Worm (Caenorhabditis elegans) whole organism, mixed stage, embryonic: Measurements from ENCODE around the gene F13E9.11.
A peak's percentile ranks its signal among the peaks of the same experiment; 100 is the strongest.

Experiments
- M03D4.4 ChIP-seq: sonication (generic microtip); optimal IDR thresholded peaks from 2 replicates; lab custom pipeline; 2017; ENCODE audit warnings: mild to moderate bottlenecking, missing genetic modification characterization, missing compliant biosample characterization
- bed-3 ChIP-seq: fragments of 200-800 bp; sonication (Bioruptor generic); optimal IDR thresholded peaks from 3 replicates; lab custom pipeline; 2018; ENCODE audit warnings: mild to moderate bottlenecking, missing genetic modification characterization, moderate library complexity, missing compliant biosample characterization
- blmp-1 ChIP-seq: fragments of 150-350 bp; optimal IDR thresholded peaks from 2 replicates; lab custom pipeline; 2014; ENCODE audit warnings: missing biosample characterization, missing genetic modification characterization
- ceh-39 ChIP-seq: fragments of 150-350 bp; optimal IDR thresholded peaks from 2 replicates; lab custom pipeline; 2014; ENCODE audit warnings: missing biosample characterization, missing genetic modification characterization
- ceh-43 ChIP-seq: fragments of 200-800 bp; sonication (Bioruptor generic); optimal IDR thresholded peaks from 2 replicates; lab custom pipeline; 2018; ENCODE audit warnings: mild to moderate bottlenecking, missing genetic modification characterization, moderate library complexity, missing compliant biosample characterization
- ceh-83 ChIP-seq: fragments of 200-800 bp; sonication (Bioruptor generic); optimal IDR thresholded peaks from 2 replicates; lab custom pipeline; 2018; ENCODE audit warnings: mild to moderate bottlenecking, missing genetic modification characterization, missing compliant biosample characterization
- ces-1 ChIP-seq: fragments of 150-350 bp; optimal IDR thresholded peaks from 2 replicates; lab custom pipeline; 2014; ENCODE audit warnings: missing biosample characterization, missing genetic modification reagents, missing genetic modification characterization
- cnd-1 ChIP-seq: fragments of 200-800 bp; sonication (Bioruptor generic); optimal IDR thresholded peaks from 2 replicates; lab custom pipeline; 2018; ENCODE audit warnings: mild to moderate bottlenecking, missing genetic modification characterization, missing compliant biosample characterization
- drap-1 ChIP-seq: fragments of 200-800 bp; sonication (Bioruptor generic); optimal IDR thresholded peaks from 3 replicates; lab custom pipeline; 2018; ENCODE audit warnings: mild to moderate bottlenecking, missing genetic modification characterization, missing compliant biosample characterization
- elt-1 ChIP-seq: sonication (generic microtip); optimal IDR thresholded peaks from 2 replicates; lab custom pipeline; 2017; ENCODE audit warnings: missing genetic modification characterization, mild to moderate bottlenecking, missing compliant biosample characterization, antibody characterized with exemption, moderate library complexity, borderline replicate concordance; ENCODE audit not compliant: insufficient read depth
- elt-3 ChIP-seq: fragments of 150-350 bp; optimal IDR thresholded peaks from 2 replicates; lab custom pipeline; 2014; ENCODE audit warnings: missing biosample characterization, missing genetic modification characterization
- flh-1 ChIP-seq: fragments of 200-800 bp; sonication (Bioruptor generic); optimal IDR thresholded peaks from 2 replicates; lab custom pipeline; 2018; ENCODE audit warnings: mild to moderate bottlenecking, missing genetic modification characterization, moderate library complexity, missing compliant biosample characterization
- ham-2 ChIP-seq: fragments of 200-800 bp; sonication (Bioruptor generic); optimal IDR thresholded peaks from 2 replicates; lab custom pipeline; 2018; ENCODE audit warnings: mild to moderate bottlenecking, missing genetic modification characterization, missing compliant biosample characterization
- hlh-1 ChIP-seq: fragments of 150-350 bp; optimal IDR thresholded peaks from 2 replicates; lab custom pipeline; 2014; ENCODE audit warnings: missing biosample characterization, missing genetic modification reagents, missing genetic modification characterization
- lin-13 ChIP-seq: fragments of 150-350 bp; optimal IDR thresholded peaks from 2 replicates; lab custom pipeline; 2014; ENCODE audit warnings: missing biosample characterization, missing genetic modification characterization
- lin-32 ChIP-seq: fragments of 200-800 bp; sonication (Bioruptor generic); optimal IDR thresholded peaks from 2 replicates; lab custom pipeline; 2018; ENCODE audit warnings: mild to moderate bottlenecking, missing genetic modification characterization, missing compliant biosample characterization
- lsy-2 ChIP-seq: fragments of 150-350 bp; optimal IDR thresholded peaks from 2 replicates; lab custom pipeline; 2014; ENCODE audit warnings: missing biosample characterization, missing genetic modification characterization
- mab-5 ChIP-seq: fragments of 150-350 bp; optimal IDR thresholded peaks from 2 replicates; lab custom pipeline; 2014; ENCODE audit warnings: missing biosample characterization, missing genetic modification characterization
- mep-1 ChIP-seq: fragments of 150-350 bp; optimal IDR thresholded peaks from 2 replicates; lab custom pipeline; 2017; ENCODE audit warnings: missing biosample characterization, missing genetic modification reagents, missing genetic modification characterization, inconsistent platforms
- mls-2 ChIP-seq: sonication (generic microtip); optimal IDR thresholded peaks from 2 replicates; lab custom pipeline; 2016; ENCODE audit warnings: mild to moderate bottlenecking, missing genetic modification characterization, moderate library complexity, missing compliant biosample characterization
- nhr-12 ChIP-seq: fragments of 150-350 bp; optimal IDR thresholded peaks from 2 replicates; lab custom pipeline; 2014; ENCODE audit warnings: missing biosample characterization, missing genetic modification characterization
- nhr-2 ChIP-seq: fragments of 150-350 bp; optimal IDR thresholded peaks from 2 replicates; lab custom pipeline; 2014; ENCODE audit warnings: missing biosample characterization, missing genetic modification characterization
- nhr-237 ChIP-seq: fragments of 150-350 bp; optimal IDR thresholded peaks from 2 replicates; lab custom pipeline; 2014; ENCODE audit warnings: missing biosample characterization, missing genetic modification characterization
- nhr-28 ChIP-seq: fragments of 150-350 bp; optimal IDR thresholded peaks from 2 replicates; lab custom pipeline; 2014; ENCODE audit warnings: missing biosample characterization, missing genetic modification characterization
- nhr-76 ChIP-seq: sonication (generic microtip); optimal IDR thresholded peaks from 2 replicates; lab custom pipeline; 2017; ENCODE audit warnings: missing biosample characterization, missing genetic modification characterization
- pha-4 ChIP-seq: fragments of 150-350 bp; optimal IDR thresholded peaks from 2 replicates; lab custom pipeline; 2018; ENCODE audit warnings: missing biosample characterization, missing genetic modification reagents, missing genetic modification characterization
- sem-2 ChIP-seq: fragments of 200-800 bp; sonication (Bioruptor generic); optimal IDR thresholded peaks from 2 replicates; lab custom pipeline; 2018; ENCODE audit warnings: mild to moderate bottlenecking, missing genetic modification characterization, missing compliant biosample characterization
- snpc-4 ChIP-seq: fragments of 150-350 bp; optimal IDR thresholded peaks from 2 replicates; lab custom pipeline; 2014; ENCODE audit warnings: missing biosample characterization, missing genetic modification characterization
- sptf-1 ChIP-seq: sonication (generic microtip); optimal IDR thresholded peaks from 2 replicates; lab custom pipeline; 2017; ENCODE audit warnings: mild to moderate bottlenecking, missing genetic modification characterization, moderate library complexity, missing compliant biosample characterization
- tbx-8 ChIP-seq: fragments of 200-800 bp; sonication (Bioruptor generic); optimal IDR thresholded peaks from 2 replicates; lab custom pipeline; 2018; ENCODE audit warnings: mild to moderate bottlenecking, missing genetic modification characterization, moderate library complexity, missing compliant biosample characterization
- unc-120 ChIP-seq: sonication (generic microtip); optimal IDR thresholded peaks from 2 replicates; lab custom pipeline; 2017; ENCODE audit warnings: missing genetic modification characterization, missing compliant biosample characterization; ENCODE audit not compliant: poor library complexity, severe bottlenecking
- unc-39 ChIP-seq: fragments of 150-350 bp; optimal IDR thresholded peaks from 2 replicates; lab custom pipeline; 2014; ENCODE audit warnings: missing biosample characterization, missing genetic modification characterization
- unc-62 ChIP-seq: fragments of 150-350 bp; optimal IDR thresholded peaks from 2 replicates; lab custom pipeline; 2014; ENCODE audit warnings: missing biosample characterization, missing genetic modification reagents, missing genetic modification characterization
- zip-8 ChIP-seq: fragments of 150-350 bp; optimal IDR thresholded peaks from 2 replicates; lab custom pipeline; 2014; ENCODE audit warnings: missing biosample characterization, missing genetic modification characterization
- ztf-11 ChIP-seq: fragments of 150-350 bp; optimal IDR thresholded peaks from 2 replicates; lab custom pipeline; 2014; ENCODE audit warnings: missing biosample characterization, missing genetic modification characterization

The F13E9.11 gene

ce11 chrIV:10820837-10821671 lies 47.9 kb downstream of the F13E9.11 start:
- TF ChIP-seq unc-39 (tag; lab: Kevin White, UChicago) (no peak), sptf-1 (tag; lab: Kevin White, UChicago) (no peak), elt-1 (tag; lab: Kevin White, UChicago) (no peak), zip-8 (tag; lab: Kevin White, UChicago) (no peak), unc-120 (tag; lab: Kevin White, UChicago) (no peak), mls-2 (tag; lab: Kevin White, UChicago) (no peak), drap-1 (GFP tag; lab: Kevin White, UChicago) (no peak), nhr-2 (tag; lab: Kevin White, UChicago) (no peak), flh-1 (GFP tag; lab: Kevin White, UChicago) (no peak), ceh-43 (no peak), tbx-8 (GFP tag; lab: Kevin White, UChicago) (no peak), ceh-83 (GFP tag; lab: Kevin White, UChicago) (no peak), hlh-1 (tag; lab: Kevin White, UChicago) (no peak), sem-2 (no peak), ces-1 (GFP tag; lab: Kevin White, UChicago) (no peak), unc-62 (GFP tag; lab: Kevin White, UChicago) (no peak)

DNA sequence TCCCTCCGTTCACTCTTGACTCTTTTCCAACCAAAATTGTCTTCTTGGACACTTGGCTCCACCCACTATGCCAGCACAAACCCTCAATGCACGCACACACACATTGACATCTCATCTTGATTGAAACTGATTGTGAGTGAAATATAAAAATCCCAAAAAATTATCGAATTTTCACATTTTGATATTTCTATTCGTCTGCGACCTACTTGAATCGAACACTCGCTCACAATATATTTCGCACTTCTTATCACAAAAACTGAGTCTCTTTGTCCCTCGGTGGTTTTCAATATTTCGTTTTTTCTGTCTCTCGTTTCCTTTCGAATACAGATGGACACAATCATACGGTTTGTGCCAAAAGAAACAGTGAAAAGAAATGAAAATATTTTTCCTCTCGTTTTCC lies 48.8 kb downstream of the F13E9.11 start:
- no peak for TF ChIP-seq ceh-39 (tag; lab: Kevin White, UChicago)
- no peak for TF ChIP-seq nhr-12 (tag; lab: Kevin White, UChicago)
- no peak for TF ChIP-seq ham-2 (GFP tag; lab: Kevin White, UChicago)
- TF ChIP-seq ztf-11 (tag; lab: Kevin White, UChicago), result no peak
- no peak for TF ChIP-seq blmp-1 (tag; lab: Kevin White, UChicago)
- TF ChIP-seq mep-1, result no peak
- TF ChIP-seq, all 35 proteins: peak for 0

- TF ChIP-seq unc-62 (GFP tag; lab: Kevin White, UChicago), result no peak
- TF ChIP-seq nhr-76 (tag; lab: Kevin White, UChicago), result no peak
- no peak for TF ChIP-seq bed-3 (GFP tag; lab: Kevin White, UChicago)
- no peak for TF ChIP-seq ztf-11 (tag; lab: Kevin White, UChicago)
- no peak for TF ChIP-seq elt-1 (tag; lab: Kevin White, UChicago)
- no peak for TF ChIP-seq ceh-83 (GFP tag; lab: Kevin White, UChicago)
- TF ChIP-seq lsy-2 (tag; lab: Kevin White, UChicago), result no peak
- no peak for TF ChIP-seq flh-1 (GFP tag; lab: Kevin White, UChicago)
- no peak for TF ChIP-seq elt-3
- no peak for TF ChIP-seq lin-32 (GFP tag; lab: Kevin White, UChicago)
- TF ChIP-seq cnd-1 (tag; lab: Kevin White, UChicago), result no peak
- TF ChIP-seq unc-120 (tag; lab: Kevin White, UChicago), result no peak
- TF ChIP-seq tbx-8 (GFP tag; lab: Kevin White, UChicago), result no peak
- TF ChIP-seq hlh-1 (tag; lab: Kevin White, UChicago), result no peak
- TF ChIP-seq sem-2, result no peak
- no peak for TF ChIP-seq snpc-4 (tag; lab: Kevin White, UChicago)
- TF ChIP-seq M03D4.4, result no peak
- TF ChIP-seq ham-2 (GFP tag; lab: Kevin White, UChicago), result no peak
- no peak for TF ChIP-seq ceh-43
- no peak for TF ChIP-seq ces-1 (GFP tag; lab: Kevin White, UChicago)
Observed at ce11 chrIV:10819049-10819448, 49.9 kb downstream of the F13E9.11 start.

- peak; percentile 49 for TF ChIP-seq blmp-1 (tag; lab: Kevin White, UChicago)
- no peak for TF ChIP-seq lsy-2 (tag; lab: Kevin White, UChicago)
- TF ChIP-seq ceh-83 (GFP tag; lab: Kevin White, UChicago), result no peak
- TF ChIP-seq ceh-39 (tag; lab: Kevin White, UChicago), result peak; percentile 14
- TF ChIP-seq snpc-4 (tag; lab: Kevin White, UChicago), result no peak
- TF ChIP-seq ceh-43, result no peak
- TF ChIP-seq nhr-28 (tag; lab: Kevin White, UChicago), result no peak
- TF ChIP-seq lin-32 (GFP tag; lab: Kevin White, UChicago), result no peak
- peak; percentile 64 for TF ChIP-seq cnd-1 (tag; lab: Kevin White, UChicago)
- TF ChIP-seq mep-1, result peak; percentile 52
- peak; percentile 58 for TF ChIP-seq drap-1 (GFP tag; lab: Kevin White, UChicago)
- no peak for TF ChIP-seq sem-2
- TF ChIP-seq elt-3, result no peak
- TF ChIP-seq lin-13 (tag; lab: Kevin White, UChicago), result peak; percentile 38
- TF ChIP-seq flh-1 (GFP tag; lab: Kevin White, UChicago), result no peak
- TF ChIP-seq tbx-8 (GFP tag; lab: Kevin White, UChicago), result no peak
- no peak for TF ChIP-seq mab-5 (tag; lab: Kevin White, UChicago)
- peak; percentile 72 for TF ChIP-seq sptf-1 (tag; lab: Kevin White, UChicago)
- TF ChIP-seq pha-4 (tag; lab: Kevin White, UChicago), result peak; percentile 52
- peak; percentile 10 for TF ChIP-seq M03D4.4
- TF ChIP-seq mls-2 (tag; lab: Kevin White, UChicago), result peak; percentile 81
- peak; percentile 39 for TF ChIP-seq ztf-11 (tag; lab: Kevin White, UChicago)
- TF ChIP-seq nhr-2 (tag; lab: Kevin White, UChicago), result peak; percentile 96
- peak; percentile 81 for TF ChIP-seq ham-2 (GFP tag; lab: Kevin White, UChicago)
- TF ChIP-seq bed-3 (GFP tag; lab: Kevin White, UChicago), result no peak
- TF ChIP-seq nhr-237 (tag; lab: Kevin White, UChicago), result no peak
- no peak for TF ChIP-seq elt-1 (tag; lab: Kevin White, UChicago)
- TF ChIP-seq nhr-12 (tag; lab: Kevin White, UChicago), result no peak
- no peak for TF ChIP-seq zip-8 (tag; lab: Kevin White, UChicago)
- peak; percentile 57 for TF ChIP-seq unc-120 (tag; lab: Kevin White, UChicago)
- TF ChIP-seq hlh-1 (tag; lab: Kevin White, UChicago), result peak; percentile 32
- TF ChIP-seq unc-62 (GFP tag; lab: Kevin White, UChicago), result peak; percentile 31
- TF ChIP-seq unc-39 (tag; lab: Kevin White, UChicago), result no peak
- no peak for TF ChIP-seq ces-1 (GFP tag; lab: Kevin White, UChicago)
- no peak for TF ChIP-seq nhr-76 (tag; lab: Kevin White, UChicago)
Observed at ce11 chrIV:10817030-10817429, 51.9 kb downstream of the F13E9.11 start.
